Worm (Caenorhabditis elegans) whole organism, L4 larva: ENCODE results near the gene K12H6.9.

Source experiments
- F26F4.8 ChIP-seq: fragments of 200-800 bp; sonication (Bioruptor generic); conservative IDR thresholded peaks from 2 replicates; pipeline ENCODE4 v1.3.6; 2022; ENCODE audit warnings: missing genetic modification characterization, missing compliant biosample characterization
- F37D6.2 ChIP-seq: sonication (generic microtip); optimal IDR thresholded peaks from 2 replicates; lab custom pipeline; 2016; ENCODE audit warnings: mild to moderate bottlenecking, missing genetic modification characterization, missing compliant biosample characterization
- T26A8.4 ChIP-seq: fragments of 200-800 bp; sonication (Bioruptor generic); IDR thresholded peaks from 2 replicates; pipeline ENCODE4 v1.3.6; 2022; ENCODE audit warnings: missing genetic modification characterization, missing compliant biosample characterization
- Y5F2A.4 ChIP-seq: fragments of 200-800 bp; sonication (Bioruptor generic); optimal IDR thresholded peaks from 2 replicates; lab custom pipeline; 2018; ENCODE audit warnings: mild to moderate bottlenecking, missing genetic modification characterization, missing compliant biosample characterization
- ZK546.5 ChIP-seq, 2 experiments: sonication (generic microtip); optimal IDR thresholded peaks; 2 replicates each; lab custom pipeline; 2017; ENCODE audit warnings: missing biosample characterization in 2 of 2, missing genetic modification characterization in 2 of 2
- aha-1 ChIP-seq: fragments of 150-350 bp; peaks from one replicate; lab custom pipeline; 2014; ENCODE audit warnings: missing biosample characterization, missing genetic modification characterization
- aly-2 ChIP-seq: sonication (generic microtip); optimal IDR thresholded peaks from 2 replicates; lab custom pipeline; 2018; ENCODE audit warnings: missing biosample characterization, missing genetic modification characterization
- arid-1 ChIP-seq: fragments of 200-800 bp; sonication (Bioruptor generic); conservative IDR thresholded peaks from 2 replicates; pipeline ENCODE4 v1.3.6; 2022; ENCODE audit warnings: missing genetic modification reagents, missing genetic modification characterization, missing compliant biosample characterization
- attf-4 ChIP-seq: sonication (generic microtip); optimal IDR thresholded peaks from 3 replicates; lab custom pipeline; 2017; ENCODE audit warnings: missing biosample characterization, missing genetic modification characterization
- ceh-44 ChIP-seq: fragments of 200-800 bp; sonication (Bioruptor generic); IDR thresholded peaks from 2 replicates; pipeline ENCODE4 v1.3.6; 2022; ENCODE audit warnings: missing genetic modification reagents, missing genetic modification characterization, missing compliant biosample characterization
- ceh-82 ChIP-seq: sonication (generic microtip); optimal IDR thresholded peaks from 2 replicates; lab custom pipeline; 2017; ENCODE audit warnings: missing biosample characterization, missing genetic modification characterization
- ces-1 ChIP-seq: fragments of 150-350 bp; sonication (generic microtip); optimal IDR thresholded peaks from 4 replicates; lab custom pipeline; 2014; ENCODE audit warnings: missing biosample characterization, missing genetic modification reagents, missing genetic modification characterization
- cey-2 ChIP-seq: sonication (generic microtip); optimal IDR thresholded peaks from 3 replicates; lab custom pipeline; 2017; ENCODE audit warnings: missing genetic modification characterization, mild to moderate bottlenecking, missing compliant biosample characterization, antibody characterized with exemption, borderline replicate concordance; ENCODE audit not compliant: insufficient read depth
- daf-16 ChIP-seq, 3 experiments: sonication (generic microtip); optimal IDR thresholded peaks; 2 replicates each; lab custom pipeline; 2016 to 2017; ENCODE audit warnings: missing genetic modification characterization in 3 of 3, missing genetic modification reagents in 3 of 3, mild to moderate bottlenecking in 2 of 3, missing compliant biosample characterization in 2 of 3, missing biosample characterization in 1 of 3, moderate library complexity in 1 of 3
- dmd-6 ChIP-seq: fragments of 200-800 bp; sonication (Bioruptor generic); IDR thresholded peaks from 2 replicates; pipeline ENCODE4 v1.3.6; 2022; ENCODE audit warnings: missing genetic modification reagents, missing genetic modification characterization, missing compliant biosample characterization
- dmd-8 ChIP-seq: fragments of 200-800 bp; sonication (Bioruptor generic); IDR thresholded peaks from 2 replicates; pipeline ENCODE4 v1.3.6; 2022; ENCODE audit warnings: missing genetic modification characterization, missing compliant biosample characterization
- dpl-1 ChIP-seq: fragments of 150-350 bp; optimal IDR thresholded peaks from 2 replicates; lab custom pipeline; 2014; ENCODE audit warnings: missing biosample characterization, missing genetic modification reagents, missing genetic modification characterization
- duxl-1 ChIP-seq: sonication (generic microtip); optimal IDR thresholded peaks from 2 replicates; lab custom pipeline; 2016; ENCODE audit warnings: mild to moderate bottlenecking, missing genetic modification characterization, moderate library complexity, missing compliant biosample characterization; ENCODE audit not compliant: poor library complexity
- egl-27 ChIP-seq: sonication (generic microtip); optimal IDR thresholded peaks from 3 replicates; lab custom pipeline; 2017; ENCODE audit warnings: missing biosample characterization, missing genetic modification reagents, missing genetic modification characterization
- egl-43 ChIP-seq: fragments of 200-800 bp; sonication (Bioruptor generic); IDR thresholded peaks from 2 replicates; pipeline ENCODE4 v1.3.6; 2022; ENCODE audit warnings: missing genetic modification reagents, missing genetic modification characterization, missing compliant biosample characterization
- fos-1 ChIP-seq: fragments of 150-350 bp; optimal IDR thresholded peaks from 2 replicates; lab custom pipeline; 2014; ENCODE audit warnings: missing biosample characterization, missing genetic modification characterization
- hlh-11 ChIP-seq: fragments of 200-800 bp; sonication (Bioruptor generic); optimal IDR thresholded peaks from 2 replicates; lab custom pipeline; 2018; ENCODE audit warnings: mild to moderate bottlenecking, missing genetic modification characterization, missing compliant biosample characterization
- jun-1 ChIP-seq: fragments of 150-350 bp; optimal IDR thresholded peaks from 2 replicates; lab custom pipeline; 2014; ENCODE audit warnings: missing biosample characterization, missing genetic modification reagents, missing genetic modification characterization
- lim-7 ChIP-seq: fragments of 200-800 bp; sonication (Bioruptor generic); IDR thresholded peaks from 2 replicates; pipeline ENCODE4 v1.3.6; 2022; ENCODE audit warnings: missing genetic modification characterization, missing compliant biosample characterization
- lin-13 ChIP-seq: fragments of 150-350 bp; optimal IDR thresholded peaks from 2 replicates; lab custom pipeline; 2014; ENCODE audit warnings: missing biosample characterization, missing genetic modification reagents, missing genetic modification characterization
- lin-29 ChIP-seq: fragments of 200-800 bp; sonication (Bioruptor generic); IDR thresholded peaks from 2 replicates; pipeline ENCODE4 v1.3.6; 2022; ENCODE audit warnings: missing genetic modification reagents, missing genetic modification characterization, missing compliant biosample characterization
- lin-38 ChIP-seq: fragments of 200-800 bp; sonication (Bioruptor generic); IDR thresholded peaks from 2 replicates; pipeline ENCODE4 v1.3.6; 2022; ENCODE audit warnings: missing genetic modification reagents, missing genetic modification characterization, missing compliant biosample characterization
- lin-39 ChIP-seq: fragments of 150-350 bp; optimal IDR thresholded peaks from 2 replicates; lab custom pipeline; 2014; ENCODE audit warnings: missing biosample characterization, missing genetic modification reagents, missing genetic modification characterization
- lir-3 ChIP-seq: sonication (generic microtip); optimal IDR thresholded peaks from 2 replicates; lab custom pipeline; 2016; ENCODE audit warnings: mild to moderate bottlenecking, missing genetic modification characterization, missing compliant biosample characterization
- madf-5 ChIP-seq, 2 experiments: fragments of 200-800 bp; sonication (Bioruptor generic); IDR thresholded peaks; 2 replicates each; pipeline ENCODE4 v1.3.6; 2022; ENCODE audit warnings: missing compliant biosample characterization in 2 of 2, missing genetic modification characterization in 2 of 2
- mes-2 ChIP-seq: sonication (generic microtip); optimal IDR thresholded peaks from 2 replicates; lab custom pipeline; 2016; ENCODE audit warnings: missing genotype, mild to moderate bottlenecking, missing genetic modification characterization, missing compliant biosample characterization; ENCODE audit not compliant: poor library complexity, severe bottlenecking
- nhr-10 ChIP-seq: fragments of 150-350 bp; optimal IDR thresholded peaks from 2 replicates; lab custom pipeline; 2014; ENCODE audit warnings: missing biosample characterization, missing genetic modification characterization
- nhr-102 ChIP-seq: sonication (generic microtip); optimal IDR thresholded peaks from 2 replicates; lab custom pipeline; 2016; ENCODE audit warnings: mild to moderate bottlenecking, missing genetic modification characterization, moderate library complexity, missing compliant biosample characterization
- nhr-111 ChIP-seq: fragments of 200-800 bp; sonication (Bioruptor generic); optimal IDR thresholded peaks from 2 replicates; lab custom pipeline; 2018; ENCODE audit warnings: mild to moderate bottlenecking, missing genetic modification characterization, missing compliant biosample characterization
- nhr-237 ChIP-seq: sonication (generic microtip); optimal IDR thresholded peaks from 2 replicates; lab custom pipeline; 2017; ENCODE audit warnings: missing biosample characterization, missing genetic modification characterization
- nhr-25 ChIP-seq: sonication (generic microtip); optimal IDR thresholded peaks from 2 replicates; lab custom pipeline; 2017; ENCODE audit warnings: missing genetic modification characterization, mild to moderate bottlenecking, missing compliant biosample characterization, antibody characterized with exemption, moderate library complexity, borderline replicate concordance; ENCODE audit not compliant: insufficient read depth
- nhr-28 ChIP-seq: fragments of 150-350 bp; optimal IDR thresholded peaks from 2 replicates; lab custom pipeline; 2014; ENCODE audit warnings: missing biosample characterization, missing genetic modification characterization
- nhr-76 ChIP-seq: fragments of 150-350 bp; optimal IDR thresholded peaks from 2 replicates; lab custom pipeline; 2014; ENCODE audit warnings: missing biosample characterization, missing genetic modification characterization
- nhr-77 ChIP-seq: fragments of 150-350 bp; optimal IDR thresholded peaks from 2 replicates; lab custom pipeline; 2014; ENCODE audit warnings: missing biosample characterization, missing genetic modification characterization
- pqm-1 ChIP-seq: sonication (generic microtip); optimal IDR thresholded peaks from 2 replicates; lab custom pipeline; 2017; ENCODE audit warnings: missing biosample characterization, missing genetic modification characterization
- sdz-12 ChIP-seq: fragments of 200-800 bp; sonication (Bioruptor generic); optimal IDR thresholded peaks from 2 replicates; lab custom pipeline; 2018; ENCODE audit warnings: mild to moderate bottlenecking, missing genetic modification characterization, missing compliant biosample characterization
- snpc-4 ChIP-seq: fragments of 150-350 bp; optimal IDR thresholded peaks from 2 replicates; lab custom pipeline; 2014; ENCODE audit warnings: missing biosample characterization, missing genetic modification characterization
- spr-1 ChIP-seq: sonication (generic microtip); optimal IDR thresholded peaks from 2 replicates; lab custom pipeline; 2016; ENCODE audit warnings: mild to moderate bottlenecking, missing genetic modification characterization, missing compliant biosample characterization
- tag-97 ChIP-seq: fragments of 200-800 bp; sonication (Bioruptor generic); IDR thresholded peaks from 2 replicates; pipeline ENCODE4 v1.3.6; 2022; ENCODE audit warnings: missing genetic modification characterization, missing compliant biosample characterization
- unc-62 ChIP-seq, 3 experiments: fragments of 150-350 bp in 1 of 3; sonication (generic microtip); optimal IDR thresholded peaks in 2 of 3; peaks in 1 of 3; 1 replicate in 1 of 3; 2 replicates in 2 of 3; lab custom pipeline; 2014 to 2017; ENCODE audit warnings: missing biosample characterization in 3 of 3, missing genetic modification characterization in 3 of 3, missing genetic modification reagents in 3 of 3, missing genotype in 1 of 3
- zag-1 ChIP-seq: fragments of 150-350 bp; optimal IDR thresholded peaks from 2 replicates; lab custom pipeline; 2014; ENCODE audit warnings: missing biosample characterization, missing genetic modification characterization
- zip-2 ChIP-seq: fragments of 150-350 bp; optimal IDR thresholded peaks from 2 replicates; lab custom pipeline; 2014; ENCODE audit warnings: missing biosample characterization, missing genetic modification characterization
- ztf-11 ChIP-seq: fragments of 150-350 bp; optimal IDR thresholded peaks from 2 replicates; lab custom pipeline; 2014; ENCODE audit warnings: missing biosample characterization, missing genetic modification characterization

K12H6.9 gene

ce11 chrII:2797951-2798350 lies 26.3 kb upstream of the K12H6.9 start:
- no peak for TF ChIP-seq cey-2 (tag; lab: Kevin White, UChicago)
- peak; percentile 79 for TF ChIP-seq aha-1

ce11 chrII:2800550-2801233 lies 23.5 kb upstream of the K12H6.9 start, which contains the start of gene nhr-119:
Gene nhr-119, minus strand, starts transcription at chrII:2800600.
- TF ChIP-seq unc-62 (GFP tag; optimal IDR thresholded peaks at IDR 0.05 in 1 of 2; lab: Kevin White, UChicago) (peak in 1 of 2 experiments; percentile 68), unc-62 (tag; optimal IDR thresholded peaks at IDR 0.05; lab: Kevin White, UChicago) (no peak), zag-1 (tag; lab: Kevin White, UChicago) (no peak), aly-2 (tag; lab: Kevin White, UChicago) (no peak), lim-7 (GFP tag; lab: Robert Waterston, UW) (no peak), nhr-76 (tag; lab: Kevin White, UChicago) (no peak), F26F4.8 (no peak), duxl-1 (tag; lab: Kevin White, UChicago) (peak; percentile 47), spr-1 (tag; lab: Kevin White, UChicago) (peak; percentile 56), daf-16 (GFP tag; optimal IDR thresholded peaks at IDR 0.05; lab: Kevin White, UChicago) (peak in 1 of 2 experiments; percentile 15), daf-16 (tag; optimal IDR thresholded peaks at IDR 0.05; lab: Kevin White, UChicago) (peak; percentile 37), egl-27 (tag; lab: Kevin White, UChicago) (no peak), dmd-8 (no peak), nhr-28 (tag; lab: Kevin White, UChicago) (peak; percentile 91), pqm-1 (tag; lab: Kevin White, UChicago) (peak; percentile 56), aha-1 (peak; percentile 64), lir-3 (no peak), nhr-102 (peak; percentile 85), jun-1 (tag; lab: Kevin White, UChicago) (peak; percentile 22), tag-97 (GFP tag; lab: Robert Waterston, UW) (no peak), fos-1 (tag; lab: Kevin White, UChicago) (peak; percentile 38), egl-43 (GFP tag; lab: Robert Waterston, UW) (no peak), nhr-10 (tag; lab: Kevin White, UChicago) (peak; percentile 8), mes-2 (peak; percentile 68), lin-38 (GFP tag; lab: Robert Waterston, UW) (peak; percentile 35; the same call in 1 of the 2 replicates), lin-29 (GFP tag; lab: Robert Waterston, UW) (no peak), nhr-77 (tag; lab: Kevin White, UChicago) (peak; percentile 45), ZK546.5 (tag; optimal IDR thresholded peaks at IDR 0.05; lab: Kevin White, UChicago) (no peak), T26A8.4 (GFP tag; lab: Robert Waterston, UW) (peak; percentile 74), zip-2 (tag; lab: Kevin White, UChicago) (no peak), F37D6.2 (tag; lab: Kevin White, UChicago) (no peak), lin-13 (peak; percentile 6), dpl-1 (peak; percentile 26), Y5F2A.4 (GFP tag; lab: Kevin White, UChicago) (no peak), nhr-25 (tag; lab: Kevin White, UChicago) (no peak), ceh-44 (no peak), snpc-4 (no peak), nhr-237 (tag; lab: Kevin White, UChicago) (no peak), ceh-82 (tag; lab: Kevin White, UChicago) (no peak), ztf-11 (tag; lab: Kevin White, UChicago) (no peak), dmd-6 (GFP tag; lab: Robert Waterston, UW) (peak; percentile 91), hlh-11 (tag; lab: Kevin White, UChicago) (peak; percentile 93), lin-39 (no peak), madf-5 (GFP tag; IDR thresholded peaks at IDR 0.05; lab: Robert Waterston, UW) (no peak), nhr-111 (GFP tag; lab: Kevin White, UChicago) (no peak), arid-1 (GFP tag; lab: Robert Waterston, UW) (no peak), attf-4 (no peak), sdz-12 (GFP tag; lab: Kevin White, UChicago) (no peak), ces-1 (GFP tag; lab: Kevin White, UChicago) (no peak)
